Worm (Caenorhabditis elegans): ENCODE data around the gene Y110A2AL.6.

The Y110A2AL.6 gene

ce11 chrII:2888957-2889630 is 47.7 kb upstream of the Y110A2AL.6 start, which contains the start of gene pinn-1 (continued):
- TF ChIP-seq pbrm-1 (GFP tag; IDR thresholded peaks at IDR 0.05) (peak; percentile 92), nhr-27 (tag; optimal IDR thresholded peaks at IDR 0.05) (no peak), ztf-6 (GFP tag; IDR thresholded peaks at IDR 0.05) (0 out of 2 replicates have a peak, but pooled peaks have one; percentile 44), zfh-2 (GFP tag; conservative IDR thresholded peaks at IDR 0.05) (peak; percentile 49; the same call in 1 of the 2 replicates), ceh-58 (GFP tag; IDR thresholded peaks at IDR 0.05) (no peak), tlf-1 (GFP tag; optimal IDR thresholded peaks at IDR 0.05) (peak; percentile 67), madf-3 (GFP tag; IDR thresholded peaks at IDR 0.05) (peak; percentile 85), Y95B8A.8 (GFP tag; IDR thresholded peaks at IDR 0.05) (peak; percentile 77), ceh-100 (GFP tag; IDR thresholded peaks at IDR 0.05) (peak; percentile 85), F39B2.1 (GFP tag; IDR thresholded peaks at IDR 0.05) (no peak), hmg-20 (GFP tag; IDR thresholded peaks at IDR 0.05) (no peak), egl-18 (GFP tag; IDR thresholded peaks at IDR 0.05) (peak; percentile 50; the same call in 1 of the 2 replicates), F52B5.7 (tag; optimal IDR thresholded peaks at IDR 0.05) (peak; percentile 72), unc-62 (GFP tag; optimal IDR thresholded peaks at IDR 0.05) (no peak), hlh-12 (tag; optimal IDR thresholded peaks at IDR 0.05) (no peak), somi-1 (GFP tag; optimal IDR thresholded peaks at IDR 0.05) (no peak), aptf-2 (GFP tag; conservative IDR thresholded peaks at IDR 0.05) (peak; percentile 75; the same call in 1 of the 2 replicates), ztf-28 (GFP tag; IDR thresholded peaks at IDR 0.05) (peak; percentile 93), snpc-1.1 (tag; optimal IDR thresholded peaks at IDR 0.05; ENCODE audit: insufficient read depth) (peak; percentile 17), ZK185.1 (tag; optimal IDR thresholded peaks at IDR 0.05; ENCODE audit: poor library complexity, severe bottlenecking) (no peak), B0019.2 (GFP tag; conservative IDR thresholded peaks at IDR 0.05) (peak; percentile 63; the same call in 1 of the 2 replicates), nfya-2 (GFP tag; IDR thresholded peaks at IDR 0.05) (no peak), akir-1 (GFP tag; optimal IDR thresholded peaks at IDR 0.05) (no peak), him-1 (tag; optimal IDR thresholded peaks at IDR 0.05) (peak; percentile 76), madf-10 (tag; optimal IDR thresholded peaks at IDR 0.05) (peak; percentile 69), ccch-3 (GFP tag; optimal IDR thresholded peaks at IDR 0.05) (peak; percentile 93), Y53G8AR.9 (GFP tag; conservative IDR thresholded peaks at IDR 0.05) (peak; percentile 87), lin-54 (GFP tag; optimal IDR thresholded peaks at IDR 0.05) (peak; percentile 81), F55B11.4 (tag; optimal IDR thresholded peaks at IDR 0.05; ENCODE audit: borderline replicate concordance, insufficient read depth) (no peak), nhr-90 (tag; optimal IDR thresholded peaks at IDR 0.05) (no peak), mel-28 (tag; optimal IDR thresholded peaks at IDR 0.05; ENCODE audit: borderline replicate concordance) (peak; percentile 66), gei-17 (GFP tag; optimal IDR thresholded peaks at IDR 0.05) (no peak), K11D2.4 (GFP tag; IDR thresholded peaks at IDR 0.05) (peak; percentile 89), snpc-3.4 (tag; optimal IDR thresholded peaks at IDR 0.05) (peak; percentile 31), B0261.1 (tag; optimal IDR thresholded peaks at IDR 0.05) (peak; percentile 21), rpc-1 (optimal IDR thresholded peaks at IDR 0.05) (no peak), rpc-1 (tag; optimal IDR thresholded peaks at IDR 0.05) (no peak), egl-44 (GFP tag; IDR thresholded peaks at IDR 0.05) (peak; percentile 68; the same call in 1 of the 2 replicates), hlh-26 (GFP tag; conservative IDR thresholded peaks at IDR 0.05) (no peak), pha-4 (tag; optimal IDR thresholded peaks at IDR 0.05) (no peak), cebp-2 (GFP tag; IDR thresholded peaks at IDR 0.05) (0 out of 2 replicates have a peak, but pooled peaks have one; percentile 71), ceh-27 (GFP tag; optimal IDR thresholded peaks at IDR 0.05) (peak; percentile 96), atf-7 (tag; optimal IDR thresholded peaks at IDR 0.05) (peak; percentile 68), attf-3 (GFP tag; conservative IDR thresholded peaks at IDR 0.05) (no peak; the same call in 1 of the 2 replicates), lag-1 (GFP tag; IDR thresholded peaks at IDR 0.05) (no peak), K12H6.12 (tag; optimal IDR thresholded peaks at IDR 0.05) (peak; percentile 82), F57A8.1 (GFP tag; optimal IDR thresholded peaks at IDR 0.05) (no peak)
